Comparison of ENCODE assay signal across 4 fruit fly cellular contexts in genomic region chr2L:8579886-8580285, dm6.
TF ChIP-seq lines count a peak whose summit lies in the region.

No protein-coding gene starts in this region.

- no peak for TF ChIP-seq CTCF in whole organism, embryonic (GFP tag; optimal IDR thresholded peaks at IDR 0.05; lab: Kevin White, UChicago)

TF ChIP-seq in whole organism, adult, 20 proteins besides CTCF, POLR2A, EP300 and RAD21:
- TF ChIP-seq cnc (optimal IDR thresholded peaks at IDR 0.05; lab: Kevin White, UChicago) (no peak), kay (GFP tag; lab: Kevin White, UChicago; ENCODE audit: borderline replicate concordance) (no peak), CG7045 (GFP tag; optimal IDR thresholded peaks at IDR 0.05; lab: Kevin White, UChicago) (no peak), ovo (GFP tag; optimal IDR thresholded peaks at IDR 0.05; lab: Kevin White, UChicago) (no peak), CG11617 (GFP tag; optimal IDR thresholded peaks at IDR 0.05; lab: Kevin White, UChicago) (no peak), CG14711 (tag; optimal IDR thresholded peaks at IDR 0.05; lab: Kevin White, UChicago) (no peak), tj (GFP tag; optimal IDR thresholded peaks at IDR 0.05; lab: Kevin White, UChicago) (peak; percentile 19)

TF ChIP-seq in whole organism, embryonic, 481 proteins besides CTCF, POLR2A, EP300 and RAD21 (continues in another document):
- TF ChIP-seq CHES-1-like (GFP tag; optimal IDR thresholded peaks at IDR 0.05; lab: Kevin White, UChicago) (no peak), CG7372 (GFP tag; IDR thresholded peaks at IDR 0.05; lab: Robert Waterston, UW) (no peak), dysf (GFP tag; IDR thresholded peaks at IDR 0.05; lab: Robert Waterston, UW) (no peak), sob (GFP tag; IDR thresholded peaks at IDR 0.05; lab: Robert Waterston, UW) (no peak), CG15011 (GFP tag; optimal IDR thresholded peaks at IDR 0.05; lab: Kevin White, UChicago) (no peak), gem (tag; optimal IDR thresholded peaks at IDR 0.05; lab: Kevin White, UChicago) (peak; percentile 47), chif (GFP tag; optimal IDR thresholded peaks at IDR 0.05; lab: Kevin White, UChicago) (no peak), jumu (GFP tag; optimal IDR thresholded peaks at IDR 0.05; lab: Kevin White, UChicago) (no peak), CG17829 (tag; optimal IDR thresholded peaks at IDR 0.05; lab: Kevin White, UChicago) (no peak), CG11695 (GFP tag; IDR thresholded peaks at IDR 0.05; lab: Robert Waterston, UW) (no peak), Kr (GFP tag; optimal IDR thresholded peaks at IDR 0.05; lab: Kevin White, UChicago) (no peak), Med (GFP tag; lab: Kevin White, UChicago) (peak; percentile 41), CG7556 (GFP tag; optimal IDR thresholded peaks at IDR 0.05; lab: Kevin White, UChicago) (no peak), hth (optimal IDR thresholded peaks at IDR 0.05; lab: Kevin White, UChicago) (no peak), lmd (GFP tag; IDR thresholded peaks at IDR 0.05; lab: Robert Waterston, UW) (no peak), CG2116 (GFP tag; optimal IDR thresholded peaks at IDR 0.05; lab: Kevin White, UChicago) (no peak), her (GFP tag; optimal IDR thresholded peaks at IDR 0.05; lab: Kevin White, UChicago) (no peak), Dll (GFP tag; IDR thresholded peaks at IDR 0.05; lab: Robert Waterston, UW; ENCODE audit: partially characterized antibody) (no peak), crp (GFP tag; optimal IDR thresholded peaks at IDR 0.05; lab: Kevin White, UChicago) (no peak), repo (GFP tag; optimal IDR thresholded peaks at IDR 0.05; lab: Kevin White, UChicago) (no peak), CG4360 (GFP tag; IDR thresholded peaks at IDR 0.05; lab: Robert Waterston, UW) (no peak), CG34376 (GFP tag; optimal IDR thresholded peaks at IDR 0.05; lab: Kevin White, UChicago) (no peak), CG3281 (GFP tag; optimal IDR thresholded peaks at IDR 0.05; lab: Kevin White, UChicago) (no peak), lola (GFP tag; optimal IDR thresholded peaks at IDR 0.05; lab: Kevin White, UChicago) (peak in 1 of 3 experiments; percentile 14), hb (GFP tag; IDR thresholded peaks at IDR 0.05; lab: Robert Waterston, UW; ENCODE audit: partially characterized antibody) (no peak), MTF-1 (GFP tag; optimal IDR thresholded peaks at IDR 0.05; lab: Kevin White, UChicago; ENCODE audit: borderline replicate concordance) (no peak), cwo (GFP tag; optimal IDR thresholded peaks at IDR 0.05; lab: Kevin White, UChicago) (no peak), gce (GFP tag; IDR thresholded peaks at IDR 0.05; lab: Robert Waterston, UW) (no peak), CG2199 (GFP tag; IDR thresholded peaks at IDR 0.05; lab: Robert Waterston, UW) (no peak), fd64A (GFP tag; optimal IDR thresholded peaks at IDR 0.05; lab: Kevin White, UChicago) (no peak)

TF ChIP-seq in whole organism, prepupa, 60 proteins besides CTCF, POLR2A, EP300 and RAD21:
- TF ChIP-seq Hr39 (GFP tag; optimal IDR thresholded peaks at IDR 0.05; lab: Kevin White, UChicago) (no peak), salr (GFP tag; optimal IDR thresholded peaks at IDR 0.05; lab: Kevin White, UChicago) (peak in 1 of 2 experiments; percentile 5), CG4318 (GFP tag; optimal IDR thresholded peaks at IDR 0.05; lab: Kevin White, UChicago) (no peak), CG32006 (GFP tag; optimal IDR thresholded peaks at IDR 0.05; lab: Kevin White, UChicago) (peak; percentile 33), CG3032 (tag; optimal IDR thresholded peaks at IDR 0.05; lab: Kevin White, UChicago) (no peak), Sox14 (GFP tag; optimal IDR thresholded peaks at IDR 0.05; lab: Kevin White, UChicago) (no peak), CG16779 (tag; optimal IDR thresholded peaks at IDR 0.05; lab: Kevin White, UChicago) (no peak), Hr4 (GFP tag; optimal IDR thresholded peaks at IDR 0.05; lab: Kevin White, UChicago) (no peak), Eip78C (GFP tag; lab: Kevin White, UChicago) (peak; percentile 66), Ets96B (tag; optimal IDR thresholded peaks at IDR 0.05; lab: Kevin White, UChicago) (peak; percentile 8), eg (GFP tag; IDR thresholded peaks at IDR 0.05; lab: Robert Waterston, UW) (no peak), OdsH (GFP tag; optimal IDR thresholded peaks at IDR 0.05; lab: Kevin White, UChicago) (peak; percentile 10), CG10631 (GFP tag; optimal IDR thresholded peaks at IDR 0.05; lab: Kevin White, UChicago) (peak; percentile 12), fd59A (GFP tag; optimal IDR thresholded peaks at IDR 0.05; lab: Kevin White, UChicago) (no peak)

TF ChIP-seq in whole organism, pupa, 21 proteins besides CTCF, POLR2A, EP300 and RAD21:
- TF ChIP-seq D1 (tag; optimal IDR thresholded peaks at IDR 0.05; lab: Kevin White, UChicago) (no peak), CG17806 (tag; optimal IDR thresholded peaks at IDR 0.05; lab: Kevin White, UChicago) (peak; percentile 29), CG8301 (tag; optimal IDR thresholded peaks at IDR 0.05; lab: Kevin White, UChicago) (peak; percentile 10), CG14655 (GFP tag; optimal IDR thresholded peaks at IDR 0.05; lab: Kevin White, UChicago) (peak; percentile 39), rn (GFP tag; IDR thresholded peaks at IDR 0.05; lab: Robert Waterston, UW) (no peak), CG13204 (GFP tag; optimal IDR thresholded peaks at IDR 0.05; lab: Kevin White, UChicago) (no peak), Ets98B (GFP tag; IDR thresholded peaks at IDR 0.05; lab: Robert Waterston, UW) (no peak), CG34367 (tag; optimal IDR thresholded peaks at IDR 0.05; lab: Kevin White, UChicago) (no peak), gl (tag; optimal IDR thresholded peaks at IDR 0.05; lab: Kevin White, UChicago) (no peak), CG32121 (GFP tag; IDR thresholded peaks at IDR 0.05; lab: Robert Waterston, UW) (no peak), Snoo (tag; optimal IDR thresholded peaks at IDR 0.05; lab: Kevin White, UChicago) (no peak), EcR (GFP tag; optimal IDR thresholded peaks at IDR 0.05; lab: Kevin White, UChicago) (no peak), fd96Ca (GFP tag; IDR thresholded peaks at IDR 0.05; lab: Robert Waterston, UW) (no peak), Pif1A (GFP tag; optimal IDR thresholded peaks at IDR 0.05; lab: Kevin White, UChicago) (no peak), CG10348 (GFP tag; IDR thresholded peaks at IDR 0.05; lab: Robert Waterston, UW) (no peak), CG4496 (GFP tag; IDR thresholded peaks at IDR 0.05; lab: Robert Waterston, UW) (no peak), Pif1B (GFP tag; optimal IDR thresholded peaks at IDR 0.05; lab: Kevin White, UChicago) (no peak), CG9948 (tag; optimal IDR thresholded peaks at IDR 0.05; lab: Kevin White, UChicago) (peak; percentile 29), CG8159 (tag; optimal IDR thresholded peaks at IDR 0.05; lab: Kevin White, UChicago) (peak; percentile 20), CG15710 (tag; optimal IDR thresholded peaks at IDR 0.05; lab: Kevin White, UChicago) (no peak), CG12605 (GFP tag; IDR thresholded peaks at IDR 0.05; lab: Robert Waterston, UW) (no peak)
